Worm (Caenorhabditis elegans): Measurements from ENCODE around the gene srh-23.

DNA sequence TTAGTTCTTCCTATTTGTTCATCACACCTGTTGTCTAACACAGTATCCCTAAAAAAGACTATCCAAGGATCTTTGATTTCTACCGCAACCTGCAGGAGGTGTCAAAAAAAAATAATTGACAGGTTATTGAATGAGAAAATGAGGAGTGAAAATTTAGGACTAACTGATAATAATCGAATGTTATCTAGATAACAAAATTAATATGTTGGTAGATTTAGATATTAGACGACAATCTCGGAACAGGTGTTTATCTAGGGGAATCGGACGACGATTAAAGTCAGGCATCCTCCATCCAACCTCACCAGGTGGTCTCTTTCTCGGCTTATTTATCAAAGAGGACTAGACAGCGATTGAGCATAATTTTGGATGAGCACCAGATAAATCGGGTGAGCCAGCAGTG lies 47.9 kb downstream of the srh-23 start:
- TF ChIP-seq ztf-23 (GFP tag; IDR thresholded peaks at IDR 0.05) = no peak
- no peak for TF ChIP-seq T22C8.4 (GFP tag; IDR thresholded peaks at IDR 0.05)
- TF ChIP-seq flt-1 (GFP tag; IDR thresholded peaks at IDR 0.05) = no peak
